Worm (Caenorhabditis elegans) whole organism, L1 larva: Measurements from ENCODE around the gene cwn-2.

Source experiments
- lin-15B ChIP-seq: fragments of 150-350 bp; sonication (generic microtip); optimal IDR thresholded peaks from 3 replicates; lab custom pipeline; 2014; ENCODE audit warnings: missing biosample characterization, missing genetic modification characterization
- mab-9 ChIP-seq: fragments of 200-800 bp; sonication (Bioruptor generic); IDR thresholded peaks from 2 replicates; pipeline ENCODE4 v1.3.6; 2022; ENCODE audit warnings: missing genetic modification reagents, missing genetic modification characterization, missing compliant biosample characterization
- nhr-76 ChIP-seq: sonication (generic microtip); optimal IDR thresholded peaks from 2 replicates; lab custom pipeline; 2017; ENCODE audit warnings: missing biosample characterization, missing genetic modification characterization

DNA sequence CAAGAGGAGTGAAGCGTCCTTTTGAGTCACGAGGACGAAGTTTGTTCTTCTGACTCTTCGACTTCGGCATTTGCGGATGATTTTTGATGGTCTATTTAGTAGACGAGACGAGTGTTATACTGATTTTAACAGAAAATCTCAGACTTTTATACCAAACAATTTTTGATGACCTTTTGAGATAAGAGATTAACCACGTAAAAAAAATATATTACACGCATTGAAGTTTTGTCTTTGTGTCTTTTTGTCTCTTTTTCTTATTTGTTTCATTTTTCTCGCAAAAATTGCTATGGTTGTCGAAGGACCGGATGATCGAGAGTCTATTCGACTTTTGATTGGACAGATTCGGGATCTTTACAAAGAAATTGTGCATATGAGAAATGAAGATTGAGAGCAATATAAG is 43.8 kb downstream of the cwn-2 start, which contains the start of gene spch-1:
- TF ChIP-seq lin-15B (tag; lab: Kevin White, UChicago) (no peak), mab-9 (no peak), nhr-76 (no peak)
